Fruit fly (Drosophila melanogaster) whole organism, embryonic: ENCODE measurements around the gene Edg78E.

Experiments used
- Adf1 ChIP-seq: fragments of 200-800 bp; sonication (Bioruptor generic); IDR thresholded peaks from 2 replicates; pipeline ENCODE4 v1.3.6; 2022; ENCODE audit warnings: missing biosample characterization, missing genetic modification characterization
- Atf3 ChIP-seq: fragments of 200-800 bp; sonication (Bioruptor generic); optimal IDR thresholded peaks from 3 replicates; lab custom pipeline; 2016; ENCODE audit warnings: missing biosample characterization, missing genetic modification characterization
- Awh ChIP-seq: fragments of 200-800 bp; sonication (Bioruptor generic); IDR thresholded peaks from 2 replicates; pipeline ENCODE4, ENCODE4 v1.3.6; 2022; ENCODE audit warnings: missing biosample characterization, missing genetic modification characterization
- Bgb ChIP-seq: fragments of 200-800 bp; sonication (Bioruptor generic); IDR thresholded peaks from 2 replicates; pipeline ENCODE4 v1.3.6; 2022; ENCODE audit warnings: missing biosample characterization, missing genetic modification characterization; ENCODE audit not compliant: partially characterized antibody
- C15 ChIP-seq: fragments of 200-800 bp; sonication (Bioruptor generic); IDR thresholded peaks from 3 replicates; pipeline ENCODE4 v1.3.6; 2022; ENCODE audit warnings: missing biosample characterization, missing genetic modification characterization
- CG10543 ChIP-seq: fragments of 200-800 bp; sonication (Bioruptor generic); optimal IDR thresholded peaks from 3 replicates; lab custom pipeline; 2017; ENCODE audit warnings: missing biosample characterization, mild to moderate bottlenecking, missing genetic modification characterization, moderate library complexity
- CG12769 ChIP-seq: fragments of 200-800 bp; sonication (Bioruptor generic); optimal IDR thresholded peaks from 2 replicates; lab custom pipeline; 2019; ENCODE audit warnings: missing biosample characterization, mild to moderate bottlenecking, missing genetic modification characterization, moderate library complexity
- CG17359 ChIP-seq: fragments of 200-800 bp; sonication (Bioruptor generic); optimal IDR thresholded peaks from 3 replicates; lab custom pipeline; 2018; ENCODE audit warnings: missing biosample characterization, mild to moderate bottlenecking, missing genetic modification characterization, moderate library complexity
- CG1792 ChIP-seq: fragments of 200-800 bp; sonication (Bioruptor generic); optimal IDR thresholded peaks from 2 replicates; lab custom pipeline; 2016; ENCODE audit warnings: missing biosample characterization, missing genetic modification characterization
- CG18011 ChIP-seq: fragments of 200-800 bp; sonication (Bioruptor generic); optimal IDR thresholded peaks from 2 replicates; lab custom pipeline; 2017; ENCODE audit warnings: missing biosample characterization, missing genetic modification characterization, mild to moderate bottlenecking, moderate library complexity, missing genotype
- CG18262 ChIP-seq: fragments of 200-800 bp; optimal IDR thresholded peaks from 3 replicates; lab custom pipeline; 2019; ENCODE audit warnings: missing biosample characterization, mild to moderate bottlenecking, missing genetic modification characterization, moderate library complexity
- CG2129 ChIP-seq: fragments of 200-800 bp; sonication (Bioruptor generic); IDR thresholded peaks from 2 replicates; pipeline ENCODE4 v1.3.6; 2022; ENCODE audit warnings: missing biosample characterization, missing genetic modification characterization; ENCODE audit not compliant: partially characterized antibody
- CG2199 ChIP-seq: fragments of 200-800 bp; sonication (Bioruptor generic); IDR thresholded peaks from 3 replicates; pipeline ENCODE4 v1.3.6; 2022; ENCODE audit warnings: missing biosample characterization, missing genetic modification characterization
- CG34422 ChIP-seq: fragments of 200-800 bp; sonication (Bioruptor generic); IDR thresholded peaks from 3 replicates; pipeline ENCODE4 v1.3.6; 2022; ENCODE audit warnings: missing biosample characterization, missing genetic modification characterization
- CG5180 ChIP-seq: fragments of 200-800 bp; sonication (Bioruptor generic); optimal IDR thresholded peaks from 3 replicates; lab custom pipeline; 2017; ENCODE audit warnings: missing biosample characterization, missing genetic modification characterization, mild to moderate bottlenecking, moderate library complexity, missing genetic modification reagents
- CG6683 ChIP-seq: fragments of 200-800 bp; sonication (Bioruptor generic); optimal IDR thresholded peaks from 2 replicates; lab custom pipeline; 2017; ENCODE audit warnings: missing biosample characterization, mild to moderate bottlenecking, missing genetic modification characterization, missing genetic modification reagents
- CG7372 ChIP-seq: fragments of 200-800 bp; sonication (Bioruptor generic); IDR thresholded peaks from 2 replicates; pipeline ENCODE4 v1.3.6; 2022; ENCODE audit warnings: missing biosample characterization, missing genetic modification characterization
- Deaf1 ChIP-seq: fragments of 200-800 bp; optimal IDR thresholded peaks from 3 replicates; lab custom pipeline; 2019; ENCODE audit warnings: missing biosample characterization, mild to moderate bottlenecking, missing genetic modification characterization, moderate library complexity
- Dp ChIP-seq: fragments of 200-800 bp; sonication (Bioruptor generic); optimal IDR thresholded peaks from 2 replicates; lab custom pipeline; 2018; ENCODE audit warnings: missing biosample characterization, mild to moderate bottlenecking, missing genetic modification characterization, moderate library complexity
- Med ChIP-seq: fragments of 200-800 bp; sonication (Bioruptor generic); peaks from one replicate; lab custom pipeline; 2016; ENCODE audit warnings: missing biosample characterization, missing genetic modification characterization, mild to moderate bottlenecking, inconsistent platforms, moderate library complexity
- Nf-YC ChIP-seq: fragments of 200-800 bp; optimal IDR thresholded peaks from 3 replicates; lab custom pipeline; 2019; ENCODE audit warnings: missing biosample characterization, mild to moderate bottlenecking, missing genetic modification characterization, moderate library complexity
- az2 ChIP-seq: fragments of 200-800 bp; sonication (Bioruptor generic); optimal IDR thresholded peaks from 3 replicates; lab custom pipeline; 2016; ENCODE audit warnings: missing biosample characterization, missing genetic modification characterization
- btn ChIP-seq: fragments of 200-800 bp; sonication (Bioruptor generic); optimal IDR thresholded peaks from 2 replicates; lab custom pipeline; 2016; ENCODE audit warnings: missing biosample characterization, missing genetic modification characterization
- chinmo ChIP-seq: fragments of 200-800 bp; sonication (Bioruptor generic); IDR thresholded peaks from 4 replicates; pipeline ENCODE4 v1.3.6; 2022; ENCODE audit warnings: missing biosample characterization, missing genetic modification characterization; ENCODE audit not compliant: partially characterized antibody
- grn ChIP-seq: fragments of 200-800 bp; sonication (Bioruptor generic); optimal IDR thresholded peaks from 3 replicates; lab custom pipeline; 2017; ENCODE audit warnings: missing biosample characterization, missing genetic modification characterization
- klu ChIP-seq: fragments of 200-800 bp; sonication (Bioruptor generic); IDR thresholded peaks from 2 replicates; pipeline ENCODE4 v1.3.6; 2022; ENCODE audit warnings: missing biosample characterization, missing genetic modification characterization
- kni ChIP-seq: fragments of 200-800 bp; sonication (Bioruptor generic); optimal IDR thresholded peaks from 3 replicates; lab custom pipeline; 2017; ENCODE audit warnings: mild to moderate bottlenecking, missing biosample characterization, missing genetic modification reagents, missing genetic modification characterization
- mld ChIP-seq: fragments of 200-800 bp; sonication (Bioruptor generic); IDR thresholded peaks from 3 replicates; pipeline ENCODE4 v1.3.6; 2022; ENCODE audit warnings: missing biosample characterization, missing genetic modification characterization; ENCODE audit not compliant: partially characterized antibody
- pros ChIP-seq: fragments of 200-800 bp; sonication (Bioruptor generic); optimal IDR thresholded peaks from 3 replicates; lab custom pipeline; 2019; ENCODE audit warnings: missing biosample characterization, mild to moderate bottlenecking, missing genetic modification characterization, moderate library complexity
- run ChIP-seq: fragments of 200-800 bp; sonication (Bioruptor generic); optimal IDR thresholded peaks from 3 replicates; lab custom pipeline; 2018; ENCODE audit warnings: missing biosample characterization, mild to moderate bottlenecking, missing genetic modification characterization
- sens-2 ChIP-seq: fragments of 200-800 bp; sonication (Bioruptor generic); IDR thresholded peaks from 2 replicates; pipeline ENCODE4 v1.3.6; 2022; ENCODE audit warnings: missing biosample characterization, missing genetic modification characterization
- seq ChIP-seq: fragments of 200-800 bp; sonication (Bioruptor generic); IDR thresholded peaks from 2 replicates; pipeline ENCODE4 v1.3.6; 2022; ENCODE audit warnings: missing biosample characterization, missing genetic modification characterization
- shn ChIP-seq: fragments of 200-800 bp; sonication (Bioruptor generic); optimal IDR thresholded peaks from 3 replicates; lab custom pipeline; 2016; ENCODE audit warnings: missing biosample characterization, missing genetic modification characterization
- so ChIP-seq: fragments of 200-800 bp; sonication (Bioruptor generic); IDR thresholded peaks from 3 replicates; pipeline ENCODE4 v1.3.6; 2022; ENCODE audit warnings: missing biosample characterization, missing genetic modification characterization
- tap ChIP-seq: fragments of 200-800 bp; optimal IDR thresholded peaks from 3 replicates; lab custom pipeline; 2019; ENCODE audit warnings: missing biosample characterization, mild to moderate bottlenecking, missing genetic modification characterization, moderate library complexity
- vvl ChIP-seq: fragments of 200-800 bp; sonication (Bioruptor generic); IDR thresholded peaks from 2 replicates; pipeline ENCODE4 v1.3.6; 2022; ENCODE audit warnings: missing biosample characterization, missing genetic modification characterization
- z ChIP-seq: fragments of 200-800 bp; sonication (Bioruptor generic); IDR thresholded peaks from 3 replicates; pipeline ENCODE4 v1.3.6; 2022; ENCODE audit warnings: missing biosample characterization, missing genetic modification characterization
- zfh1 ChIP-seq: fragments of 200-800 bp; sonication (Bioruptor generic); IDR thresholded peaks from 3 replicates; pipeline ENCODE4 v1.3.6; 2022; ENCODE audit warnings: missing biosample characterization, missing genetic modification characterization

Gene Edg78E

dm6 chr3L:21261403-21262164 is 36.0 kb downstream of the Edg78E start (continued):
- TF ChIP-seq kni (GFP tag; lab: Kevin White, UChicago) (peak; percentile 54), Med (GFP tag; lab: Kevin White, UChicago) (peak; percentile 76), Atf3 (no peak), Bgb (GFP tag; lab: Robert Waterston, UW) (no peak), az2 (GFP tag; lab: Kevin White, UChicago) (no peak), run (tag; lab: Kevin White, UChicago) (peak; percentile 61), shn (GFP tag; lab: Kevin White, UChicago) (no peak), Awh (GFP tag; lab: Robert Waterston, UW) (peak; percentile 80), so (GFP tag; lab: Robert Waterston, UW) (0 out of 3 replicates have a peak, but pooled peaks have one; percentile 6), klu (GFP tag; lab: Robert Waterston, UW) (no peak), sens-2 (GFP tag; lab: Robert Waterston, UW) (0 out of 2 replicates have a peak, but pooled peaks have one; percentile 23), pros (GFP tag; lab: Kevin White, UChicago) (peak; percentile 61), CG18262 (tag; lab: Kevin White, UChicago) (no peak), CG12769 (tag; lab: Kevin White, UChicago) (peak; percentile 1), grn (GFP tag; lab: Kevin White, UChicago) (peak; percentile 57), CG1792 (GFP tag; lab: Kevin White, UChicago) (no peak), CG18011 (GFP tag; lab: Kevin White, UChicago) (no peak), btn (GFP tag; lab: Kevin White, UChicago) (no peak), CG10543 (GFP tag; lab: Kevin White, UChicago) (peak; percentile 28), CG7372 (GFP tag; lab: Robert Waterston, UW) (peak; percentile 40; the same call in 1 of the 2 replicates), chinmo (GFP tag; lab: Robert Waterston, UW) (peak; percentile 63; the same call in 1 of the 4 replicates), Nf-YC (tag; lab: Kevin White, UChicago) (no peak), Deaf1 (tag; lab: Kevin White, UChicago) (peak; percentile 23), vvl (GFP tag; lab: Robert Waterston, UW) (no peak), C15 (GFP tag; lab: Robert Waterston, UW) (no peak), seq (0 out of 2 replicates have a peak, but pooled peaks have one; percentile 18), CG6683 (GFP tag; lab: Kevin White, UChicago) (no peak), CG2129 (GFP tag; lab: Robert Waterston, UW) (no peak), Dp (GFP tag; lab: Kevin White, UChicago) (no peak), CG17359 (tag; lab: Kevin White, UChicago) (no peak), CG2199 (peak; percentile 85; the same call in 2 of the 3 replicates), z (0 out of 3 replicates have a peak, but pooled peaks have one; percentile 36), Adf1 (GFP tag; lab: Robert Waterston, UW) (peak; percentile 23; the same call in 1 of the 2 replicates), tap (tag; lab: Kevin White, UChicago) (no peak), CG34422 (GFP tag; lab: Robert Waterston, UW) (peak; percentile 18; the same call in 1 of the 3 replicates), mld (GFP tag; lab: Robert Waterston, UW) (no peak), zfh1 (GFP tag; lab: Robert Waterston, UW) (0 out of 3 replicates have a peak, but pooled peaks have one; percentile 11), CG5180 (no peak)
